Worm (Caenorhabditis elegans) whole organism, young adult: ENCODE measurements around the gene prdh-1.

ENCODE experiments used
- B0019.2 ChIP-seq: fragments of 200-800 bp; sonication (Bioruptor generic); conservative IDR thresholded peaks from 2 replicates; pipeline ENCODE4 v1.3.6; 2022; ENCODE audit warnings: missing genetic modification reagents, missing genetic modification characterization, missing compliant biosample characterization
- D2030.7 ChIP-seq: fragments of 200-800 bp; sonication (Bioruptor generic); IDR thresholded peaks from 2 replicates; pipeline ENCODE4 v1.3.6; 2022; ENCODE audit warnings: missing genetic modification reagents, missing genetic modification characterization, missing compliant biosample characterization
- F10E7.11 ChIP-seq: sonication (generic microtip); optimal IDR thresholded peaks from 2 replicates; lab custom pipeline; 2017; ENCODE audit warnings: mild to moderate bottlenecking, missing genetic modification characterization, moderate library complexity, missing compliant biosample characterization
- F22D6.2 ChIP-seq: sonication (generic microtip); optimal IDR thresholded peaks from 2 replicates; lab custom pipeline; 2016; ENCODE audit warnings: mild to moderate bottlenecking, missing genetic modification characterization, missing compliant biosample characterization
- F33H1.4 ChIP-seq: fragments of 200-800 bp; sonication (Bioruptor generic); IDR thresholded peaks from 2 replicates; pipeline ENCODE4 v1.3.6; 2022; ENCODE audit warnings: missing genetic modification reagents, missing genetic modification characterization, missing compliant biosample characterization
- F37B4.10 ChIP-seq: fragments of 200-800 bp; sonication (Bioruptor generic); IDR thresholded peaks from 2 replicates; pipeline ENCODE4 v1.3.6; 2022; ENCODE audit warnings: missing genetic modification characterization, missing compliant biosample characterization
- F39B2.1 ChIP-seq: fragments of 200-800 bp; sonication (Bioruptor generic); IDR thresholded peaks from 2 replicates; pipeline ENCODE4 v1.3.6; 2022; ENCODE audit warnings: missing genetic modification reagents, missing genetic modification characterization, missing compliant biosample characterization
- F52B5.7 ChIP-seq: sonication (generic microtip); optimal IDR thresholded peaks from 2 replicates; lab custom pipeline; 2016; ENCODE audit warnings: mild to moderate bottlenecking, missing genetic modification characterization, missing compliant biosample characterization
- F57A8.1 ChIP-seq: fragments of 200-800 bp; sonication (Bioruptor generic); optimal IDR thresholded peaks from 2 replicates; lab custom pipeline; 2018; ENCODE audit warnings: mild to moderate bottlenecking, missing genetic modification characterization, moderate library complexity, missing compliant biosample characterization
- K12H6.12 ChIP-seq: fragments of 200-800 bp; sonication (Bioruptor generic); optimal IDR thresholded peaks from 2 replicates; lab custom pipeline; 2018; ENCODE audit warnings: mild to moderate bottlenecking, missing genetic modification characterization, missing compliant biosample characterization
- akir-1 ChIP-seq: fragments of 200-800 bp; sonication (Bioruptor generic); optimal IDR thresholded peaks from 2 replicates; lab custom pipeline; 2018; ENCODE audit warnings: mild to moderate bottlenecking, missing genetic modification characterization, moderate library complexity, missing compliant biosample characterization
- ama-1 ChIP-seq, 3 experiments: fragments of 150-350 bp in 1 of 3; sonication (generic microtip) in 2 of 3; optimal IDR thresholded peaks; 2 replicates each; lab custom pipeline; 2014 to 2018; ENCODE audit warnings: missing biosample characterization in 2 of 3, missing genetic modification characterization in 2 of 3, missing genetic modification reagents in 2 of 3
- attf-5 ChIP-seq: fragments of 200-800 bp; sonication (Bioruptor generic); optimal IDR thresholded peaks from 2 replicates; lab custom pipeline; 2018; ENCODE audit warnings: mild to moderate bottlenecking, missing genetic modification characterization, missing compliant biosample characterization
- attf-6 ChIP-seq: fragments of 200-800 bp; sonication (Bioruptor generic); IDR thresholded peaks from 2 replicates; pipeline ENCODE4 v1.3.6; 2022; ENCODE audit warnings: missing genetic modification reagents, missing genetic modification characterization, missing compliant biosample characterization
- ccch-3 ChIP-seq: fragments of 200-800 bp; sonication (Bioruptor generic); optimal IDR thresholded peaks from 2 replicates; lab custom pipeline; 2018; ENCODE audit warnings: mild to moderate bottlenecking, missing genetic modification characterization, missing compliant biosample characterization
- cebp-1 ChIP-seq, 2 experiments: fragments of 200-800 bp in 1 of 2; sonication (Bioruptor generic) in 1 of 2; sonication (generic microtip) in 1 of 2; IDR thresholded peaks in 1 of 2; optimal IDR thresholded peaks in 1 of 2; 2 replicates each; pipeline versions ENCODE4 v1.3.6 to Lab custom; 2017 to 2022; ENCODE audit warnings: missing compliant biosample characterization in 2 of 2, missing genetic modification characterization in 2 of 2, mild to moderate bottlenecking in 1 of 2, missing genetic modification reagents in 1 of 2, moderate library complexity in 1 of 2
- cebp-2 ChIP-seq: fragments of 200-800 bp; sonication (Bioruptor generic); IDR thresholded peaks from 2 replicates; pipeline ENCODE4 v1.3.6; 2022; ENCODE audit warnings: missing genetic modification characterization, missing compliant biosample characterization
- ceh-40 ChIP-seq: fragments of 200-800 bp; sonication (Bioruptor generic); IDR thresholded peaks from 2 replicates; pipeline ENCODE4 v1.3.6; 2022; ENCODE audit warnings: missing genetic modification characterization, missing compliant biosample characterization
- ceh-58 ChIP-seq: fragments of 200-800 bp; sonication (Bioruptor generic); IDR thresholded peaks from 2 replicates; pipeline ENCODE4 v1.3.6; 2022; ENCODE audit warnings: missing genetic modification characterization, missing compliant biosample characterization
- chd-7 ChIP-seq: sonication (generic microtip); optimal IDR thresholded peaks from 2 replicates; lab custom pipeline; 2016; ENCODE audit warnings: mild to moderate bottlenecking, missing genetic modification characterization, moderate library complexity, missing compliant biosample characterization
- efl-1 ChIP-seq: fragments of 150-350 bp; optimal IDR thresholded peaks from 2 replicates; lab custom pipeline; 2014; ENCODE audit warnings: missing biosample characterization, missing genetic modification reagents, missing genetic modification characterization
- egl-44 ChIP-seq: fragments of 200-800 bp; sonication (Bioruptor generic); IDR thresholded peaks from 2 replicates; pipeline ENCODE4 v1.3.6; 2022; ENCODE audit warnings: missing genetic modification reagents, missing genetic modification characterization, missing compliant biosample characterization
- ekl-4 ChIP-seq: fragments of 200-800 bp; sonication (Bioruptor generic); IDR thresholded peaks from 2 replicates; pipeline ENCODE4 v1.3.6; 2022; ENCODE audit warnings: missing genetic modification reagents, missing genetic modification characterization, missing compliant biosample characterization
- ets-4 ChIP-seq: fragments of 200-800 bp; sonication (Bioruptor generic); optimal IDR thresholded peaks from 2 replicates; lab custom pipeline; 2018; ENCODE audit warnings: mild to moderate bottlenecking, missing genetic modification characterization, missing compliant biosample characterization
- him-1 ChIP-seq: sonication (generic microtip); optimal IDR thresholded peaks from 2 replicates; lab custom pipeline; 2016; ENCODE audit warnings: missing genotype, missing genetic modification reagents, missing genetic modification characterization, missing compliant biosample characterization
- hlh-12 ChIP-seq: sonication (generic microtip); optimal IDR thresholded peaks from 2 replicates; lab custom pipeline; 2016; ENCODE audit warnings: missing genetic modification characterization, missing compliant biosample characterization
- hlh-26 ChIP-seq: fragments of 200-800 bp; sonication (Bioruptor generic); conservative IDR thresholded peaks from 2 replicates; pipeline ENCODE4 v1.3.6; 2022; ENCODE audit warnings: missing genetic modification reagents, missing genetic modification characterization, missing compliant biosample characterization
- hrde-1 ChIP-seq: sonication (generic microtip); optimal IDR thresholded peaks from 2 replicates; lab custom pipeline; 2016; ENCODE audit warnings: missing genetic modification characterization, mild to moderate bottlenecking, missing compliant biosample characterization, moderate library complexity, missing genotype, missing genetic modification reagents, borderline replicate concordance
- lin-26 ChIP-seq: fragments of 200-800 bp; sonication (Bioruptor generic); IDR thresholded peaks from 2 replicates; pipeline ENCODE4 v1.3.6; 2022; ENCODE audit warnings: missing genetic modification reagents, missing genetic modification characterization, missing compliant biosample characterization
- madf-10 ChIP-seq: sonication (generic microtip); optimal IDR thresholded peaks from 2 replicates; lab custom pipeline; 2016; ENCODE audit warnings: mild to moderate bottlenecking, missing genetic modification characterization, missing compliant biosample characterization
- madf-3 ChIP-seq: fragments of 200-800 bp; sonication (Bioruptor generic); IDR thresholded peaks from 2 replicates; pipeline ENCODE4 v1.3.6; 2022; ENCODE audit warnings: missing genetic modification reagents, missing genetic modification characterization, missing compliant biosample characterization
- mcd-1 ChIP-seq: fragments of 200-800 bp; sonication (Bioruptor generic); IDR thresholded peaks from 2 replicates; pipeline ENCODE4 v1.3.6; 2022; ENCODE audit warnings: missing genetic modification reagents, missing genetic modification characterization, missing compliant biosample characterization
- mel-28 ChIP-seq: sonication (generic microtip); optimal IDR thresholded peaks from 2 replicates; lab custom pipeline; 2016; ENCODE audit warnings: borderline replicate concordance, mild to moderate bottlenecking, missing genetic modification characterization, missing compliant biosample characterization
- mxl-1 ChIP-seq: sonication (generic microtip); optimal IDR thresholded peaks from 2 replicates; lab custom pipeline; 2016; ENCODE audit warnings: missing genetic modification characterization, missing compliant biosample characterization
- nhr-179 ChIP-seq: sonication (generic microtip); optimal IDR thresholded peaks from 2 replicates; lab custom pipeline; 2016; ENCODE audit warnings: mild to moderate bottlenecking, missing genetic modification characterization, missing compliant biosample characterization
- nhr-90 ChIP-seq: sonication (generic microtip); optimal IDR thresholded peaks from 2 replicates; lab custom pipeline; 2016; ENCODE audit warnings: missing genotype, mild to moderate bottlenecking, missing genetic modification characterization, missing compliant biosample characterization
- pbrm-1 ChIP-seq: fragments of 200-800 bp; sonication (Bioruptor generic); IDR thresholded peaks from 2 replicates; pipeline ENCODE4 v1.3.6; 2022; ENCODE audit warnings: missing genetic modification reagents, missing genetic modification characterization, missing compliant biosample characterization
- rec-8 ChIP-seq, 2 experiments: sonication (generic microtip); optimal IDR thresholded peaks; 2 replicates each; lab custom pipeline; 2016; ENCODE audit warnings: mild to moderate bottlenecking in 2 of 2, missing genetic modification characterization in 2 of 2, missing genetic modification reagents in 2 of 2, missing genotype in 2 of 2, missing biosample characterization in 1 of 2, missing compliant biosample characterization in 1 of 2, moderate library complexity in 1 of 2
- repo-1 ChIP-seq: sonication (generic microtip); optimal IDR thresholded peaks from 2 replicates; lab custom pipeline; 2017; ENCODE audit warnings: mild to moderate bottlenecking, missing genetic modification characterization, missing compliant biosample characterization
- sdz-38 ChIP-seq: sonication (generic microtip); optimal IDR thresholded peaks from 2 replicates; lab custom pipeline; 2016; ENCODE audit warnings: missing genotype, missing genetic modification characterization, missing compliant biosample characterization
- snpc-3.4 ChIP-seq: sonication (generic microtip); optimal IDR thresholded peaks from 2 replicates; lab custom pipeline; 2017; ENCODE audit warnings: missing genetic modification characterization, mild to moderate bottlenecking, missing compliant biosample characterization, antibody characterized with exemption, moderate library complexity, missing genotype, missing genetic modification reagents
- somi-1 ChIP-seq: fragments of 200-800 bp; sonication (Bioruptor generic); optimal IDR thresholded peaks from 2 replicates; lab custom pipeline; 2018; ENCODE audit warnings: mild to moderate bottlenecking, missing genetic modification characterization, missing compliant biosample characterization
- tlf-1 ChIP-seq: fragments of 200-800 bp; sonication (Bioruptor generic); optimal IDR thresholded peaks from 2 replicates; lab custom pipeline; 2018; ENCODE audit warnings: mild to moderate bottlenecking, missing genetic modification characterization, missing compliant biosample characterization
- xnd-1 ChIP-seq: sonication (generic microtip); optimal IDR thresholded peaks from 2 replicates; lab custom pipeline; 2016; ENCODE audit warnings: missing genotype, missing genetic modification reagents, missing genetic modification characterization, missing compliant biosample characterization
- zfh-2 ChIP-seq: fragments of 200-800 bp; sonication (Bioruptor generic); conservative IDR thresholded peaks from 2 replicates; pipeline ENCODE4 v1.3.6; 2022; ENCODE audit warnings: missing genetic modification reagents, missing genetic modification characterization, missing compliant biosample characterization
- zim-3 ChIP-seq: sonication (generic microtip); optimal IDR thresholded peaks from 2 replicates; lab custom pipeline; 2017; ENCODE audit warnings: mild to moderate bottlenecking, missing genetic modification characterization, moderate library complexity, missing compliant biosample characterization
- ztf-18 ChIP-seq: sonication (generic microtip); optimal IDR thresholded peaks from 2 replicates; lab custom pipeline; 2016; ENCODE audit warnings: missing genotype, mild to moderate bottlenecking, missing genetic modification characterization, missing compliant biosample characterization
- ztf-25 ChIP-seq: fragments of 200-800 bp; sonication (Bioruptor generic); IDR thresholded peaks from 2 replicates; pipeline ENCODE4 v1.3.6; 2022; ENCODE audit warnings: missing genetic modification reagents, missing genetic modification characterization, missing compliant biosample characterization

prdh-1 gene

DNA sequence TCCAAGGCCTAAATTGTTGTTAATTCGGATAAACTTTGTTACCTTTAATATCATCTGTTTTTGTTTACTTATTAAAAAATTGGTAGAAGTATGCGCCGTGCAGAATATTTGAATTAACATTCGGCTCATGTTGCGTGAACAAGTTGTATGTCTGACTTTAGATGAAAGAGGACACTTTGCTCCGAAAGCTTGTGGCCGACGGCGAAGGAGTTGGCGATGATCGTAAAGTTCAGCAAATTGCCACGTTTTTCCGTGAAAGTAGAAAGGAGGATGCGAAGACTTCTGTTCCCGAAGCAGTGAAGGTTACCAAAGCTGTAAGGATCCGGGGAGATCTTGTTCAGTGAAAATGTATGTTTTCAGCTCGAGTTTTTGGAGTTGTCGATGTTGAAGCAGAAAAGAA is 6.2 kb upstream of the prdh-1 start, which contains the start of gene thoc-7 (continued):
- TF ChIP-seq attf-5 (GFP tag; lab: Kevin White, UChicago) (no peak), tlf-1 (GFP tag; lab: Kevin White, UChicago) (peak; percentile 56), hrde-1 (tag; lab: Kevin White, UChicago) (peak; percentile 50), somi-1 (GFP tag; lab: Kevin White, UChicago) (no peak), him-1 (tag; lab: Kevin White, UChicago) (no peak), egl-44 (GFP tag; lab: Robert Waterston, UW) (no peak), hlh-26 (GFP tag; lab: Robert Waterston, UW) (no peak), ztf-18 (tag; lab: Kevin White, UChicago) (peak; percentile 36), repo-1 (peak; percentile 35), B0019.2 (GFP tag; lab: Robert Waterston, UW) (no peak), attf-6 (GFP tag; lab: Robert Waterston, UW) (peak; percentile 99), zim-3 (peak; percentile 21), cebp-2 (GFP tag; lab: Robert Waterston, UW) (peak; percentile 90; the same call in 1 of the 2 replicates), ceh-58 (GFP tag; lab: Robert Waterston, UW) (peak; percentile 89; the same call in 1 of the 2 replicates), D2030.7 (GFP tag; lab: Robert Waterston, UW) (no peak; the same call in 1 of the 2 replicates), nhr-179 (tag; lab: Kevin White, UChicago) (no peak), xnd-1 (tag; lab: Kevin White, UChicago) (peak; percentile 24), hlh-12 (no peak), F22D6.2 (tag; lab: Kevin White, UChicago) (no peak), madf-3 (GFP tag; lab: Robert Waterston, UW) (peak; percentile 75), ceh-40 (GFP tag; lab: Robert Waterston, UW) (0 out of 2 replicates have a peak, but pooled peaks have one; percentile 52), snpc-3.4 (tag; lab: Kevin White, UChicago) (peak; percentile 83), nhr-90 (no peak), K12H6.12 (tag; lab: Kevin White, UChicago) (peak; percentile 4), ama-1 (optimal IDR thresholded peaks at IDR 0.05; lab: Kevin White, UChicago) (no peak), ama-1 (GFP tag; optimal IDR thresholded peaks at IDR 0.05; lab: Kevin White, UChicago) (peak in 1 of 2 experiments; percentile 52), ets-4 (GFP tag; lab: Kevin White, UChicago) (no peak), mel-28 (tag; lab: Kevin White, UChicago) (no peak), madf-10 (tag; lab: Kevin White, UChicago) (peak; percentile 10), chd-7 (tag; lab: Kevin White, UChicago) (peak; percentile 59), F39B2.1 (GFP tag; lab: Robert Waterston, UW) (peak; percentile 90), F10E7.11 (no peak), zfh-2 (GFP tag; lab: Robert Waterston, UW) (0 out of 2 replicates have a peak, but pooled peaks have one; percentile 13), ztf-25 (GFP tag; lab: Robert Waterston, UW) (peak; percentile 70; the same call in 1 of the 2 replicates), sdz-38 (tag; lab: Kevin White, UChicago) (no peak), F37B4.10 (GFP tag; lab: Robert Waterston, UW) (no peak), ekl-4 (GFP tag; lab: Robert Waterston, UW) (peak; percentile 86; the same call in 1 of the 2 replicates), F57A8.1 (no peak), akir-1 (no peak), mcd-1 (peak; percentile 37), rec-8 (tag; optimal IDR thresholded peaks at IDR 0.05; lab: Kevin White, UChicago) (peak in 1 of 2 experiments; percentile 13), ccch-3 (GFP tag; lab: Kevin White, UChicago) (no peak), lin-26 (GFP tag; lab: Robert Waterston, UW) (0 out of 2 replicates have a peak, but pooled peaks have one; percentile 57), efl-1 (GFP tag; lab: Kevin White, UChicago) (no peak), F33H1.4 (peak; percentile 60; the same call in 1 of the 2 replicates), pbrm-1 (GFP tag; lab: Robert Waterston, UW) (peak; percentile 70), cebp-1 (GFP tag; IDR thresholded peaks at IDR 0.05; lab: Robert Waterston, UW) (no peak), cebp-1 (tag; optimal IDR thresholded peaks at IDR 0.05; lab: Kevin White, UChicago) (peak; percentile 18), mxl-1 (peak; percentile 19), F52B5.7 (tag; lab: Kevin White, UChicago) (peak; percentile 15)
